Worm (Caenorhabditis elegans): Measurements from ENCODE around the gene vps-16.

vps-16 gene

DNA sequence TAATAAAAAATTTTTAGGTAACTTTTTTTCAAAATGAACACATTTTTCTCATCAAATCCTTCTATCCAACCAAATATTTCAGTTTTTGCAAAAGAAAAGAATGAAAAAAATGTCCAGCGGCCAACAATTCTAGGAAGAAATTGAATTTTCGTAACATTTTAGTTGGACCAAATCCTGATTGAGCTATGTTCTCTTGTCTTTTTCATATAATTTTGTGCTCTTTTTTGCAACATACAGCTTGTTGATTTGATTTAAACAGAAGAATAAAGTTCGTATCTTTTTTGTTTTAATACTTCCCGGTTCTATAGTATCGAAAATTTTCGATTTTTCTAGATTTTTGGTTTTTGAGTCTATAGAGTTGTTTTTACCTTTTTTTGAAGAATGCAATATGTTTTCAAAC lies 33.6 kb upstream of the vps-16 start:
- no peak for TF ChIP-seq nhr-76 (tag; optimal IDR thresholded peaks at IDR 0.05)
- TF ChIP-seq sem-2 (GFP tag; optimal IDR thresholded peaks at IDR 0.05): no peak
- TF ChIP-seq ztf-11 (tag; optimal IDR thresholded peaks at IDR 0.05): no peak
- TF ChIP-seq ces-1 (GFP tag; optimal IDR thresholded peaks at IDR 0.05): peak; percentile 57

ce11 chrIII:6402346-6402745 lies 30.7 kb upstream of the vps-16 start:
- peak; percentile 48 for TF ChIP-seq mab-5 (tag; optimal IDR thresholded peaks at IDR 0.05)
- TF ChIP-seq nhr-28 (tag; optimal IDR thresholded peaks at IDR 0.05): no peak
- peak; percentile 89 for TF ChIP-seq unc-62 (GFP tag; optimal IDR thresholded peaks at IDR 0.05)
- peak; percentile 69 for TF ChIP-seq unc-120 (tag; optimal IDR thresholded peaks at IDR 0.05; ENCODE audit: poor library complexity, severe bottlenecking)
- TF ChIP-seq hlh-1 (tag; optimal IDR thresholded peaks at IDR 0.05): peak; percentile 99

DNA sequence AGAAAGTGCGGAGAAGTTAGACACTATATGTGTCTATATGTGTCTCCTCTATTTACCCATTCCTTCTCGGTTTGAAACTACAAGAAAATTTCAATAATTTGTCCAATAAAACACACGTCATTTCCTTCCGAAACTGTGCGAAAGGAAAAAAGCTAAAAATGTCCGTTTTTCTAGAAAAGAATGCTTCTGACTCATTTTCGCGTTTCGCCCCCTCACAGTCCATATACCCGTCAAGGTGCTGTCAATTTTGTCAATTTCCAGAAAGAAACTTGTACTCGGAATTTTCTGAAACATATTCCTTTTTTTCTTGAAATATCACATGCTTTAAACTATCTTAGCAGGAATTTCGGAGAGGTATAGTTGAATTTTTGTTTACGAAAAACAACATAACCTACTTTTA lies 30.2 kb upstream of the vps-16 start:
- no peak for TF ChIP-seq unc-62 (GFP tag; optimal IDR thresholded peaks at IDR 0.05)
- no peak for TF ChIP-seq cnd-1 (tag; optimal IDR thresholded peaks at IDR 0.05)
- TF ChIP-seq ceh-83 (GFP tag; optimal IDR thresholded peaks at IDR 0.05): no peak
- no peak for TF ChIP-seq lin-32 (GFP tag; optimal IDR thresholded peaks at IDR 0.05)
- TF ChIP-seq flh-1 (GFP tag; optimal IDR thresholded peaks at IDR 0.05): no peak
- TF ChIP-seq unc-120 (tag; optimal IDR thresholded peaks at IDR 0.05; ENCODE audit: poor library complexity, severe bottlenecking): no peak
- no peak for TF ChIP-seq M03D4.4 (tag; optimal IDR thresholded peaks at IDR 0.05)
- no peak for TF ChIP-seq snpc-4 (tag; optimal IDR thresholded peaks at IDR 0.05)
- no peak for TF ChIP-seq blmp-1 (tag; optimal IDR thresholded peaks at IDR 0.05)

- TF ChIP-seq nhr-2 (tag; optimal IDR thresholded peaks at IDR 0.05): no peak
- no peak for TF ChIP-seq nhr-28 (tag; optimal IDR thresholded peaks at IDR 0.05)
- peak; percentile 88 for TF ChIP-seq unc-62 (GFP tag; optimal IDR thresholded peaks at IDR 0.05)
- peak; percentile 94 for TF ChIP-seq hlh-1 (tag; optimal IDR thresholded peaks at IDR 0.05)
- peak; percentile 66 for TF ChIP-seq unc-120 (tag; optimal IDR thresholded peaks at IDR 0.05; ENCODE audit: poor library complexity, severe bottlenecking)
- peak; percentile 30 for TF ChIP-seq mab-5 (tag; optimal IDR thresholded peaks at IDR 0.05)
Measured at ce11 chrIII:6405121-6405520, 27.9 kb upstream of the vps-16 start.

- TF ChIP-seq mls-2 (tag; optimal IDR thresholded peaks at IDR 0.05): no peak
- no peak for TF ChIP-seq pha-4 (tag; optimal IDR thresholded peaks at IDR 0.05)
- no peak for TF ChIP-seq sem-2 (GFP tag; optimal IDR thresholded peaks at IDR 0.05)
- TF ChIP-seq bed-3 (GFP tag; optimal IDR thresholded peaks at IDR 0.05): no peak
- TF ChIP-seq blmp-1 (tag; optimal IDR thresholded peaks at IDR 0.05): no peak
- TF ChIP-seq sptf-1 (tag; optimal IDR thresholded peaks at IDR 0.05): no peak
- no peak for TF ChIP-seq unc-120 (tag; optimal IDR thresholded peaks at IDR 0.05; ENCODE audit: poor library complexity, severe bottlenecking)
- no peak for TF ChIP-seq elt-1 (tag; optimal IDR thresholded peaks at IDR 0.05; ENCODE audit: borderline replicate concordance, insufficient read depth)
- no peak for TF ChIP-seq cnd-1 (tag; optimal IDR thresholded peaks at IDR 0.05)
- no peak for TF ChIP-seq nhr-237 (tag; optimal IDR thresholded peaks at IDR 0.05)
- no peak for TF ChIP-seq nhr-12 (tag; optimal IDR thresholded peaks at IDR 0.05)
- TF ChIP-seq ceh-39 (tag; optimal IDR thresholded peaks at IDR 0.05): no peak
- no peak for TF ChIP-seq M03D4.4 (tag; optimal IDR thresholded peaks at IDR 0.05)
- no peak for TF ChIP-seq ces-1 (GFP tag; optimal IDR thresholded peaks at IDR 0.05)
Measured at ce11 chrIII:6406829-6407228, 26.2 kb upstream of the vps-16 start, which contains the start of gene let-756. Gene let-756, plus strand, starts transcription at chrIII:6407129.

DNA sequence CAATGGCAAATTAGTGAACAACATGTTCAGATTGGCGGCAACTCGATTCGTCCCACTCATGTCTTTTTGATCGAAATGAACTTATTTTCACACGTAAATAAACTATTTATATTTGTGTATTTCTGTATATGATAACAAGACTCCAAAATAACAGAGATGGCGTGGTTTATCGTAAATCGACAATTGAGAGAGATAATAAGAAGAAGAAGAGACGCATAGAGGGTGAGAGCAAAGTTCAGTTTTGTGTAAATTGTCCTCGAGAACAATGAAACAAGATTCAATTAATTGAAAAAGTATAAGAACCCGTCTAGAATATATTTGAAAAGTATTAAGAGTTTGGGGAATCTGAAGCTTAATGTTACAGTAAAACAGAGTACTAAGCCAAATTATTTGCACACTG lies 21.6 kb upstream of the vps-16 start:
- TF ChIP-seq nhr-28 (tag; optimal IDR thresholded peaks at IDR 0.05) (no peak), ceh-39 (tag; optimal IDR thresholded peaks at IDR 0.05) (no peak)

- TF ChIP-seq flh-1 (GFP tag; optimal IDR thresholded peaks at IDR 0.05) (no peak), mls-2 (tag; optimal IDR thresholded peaks at IDR 0.05) (no peak), sem-2 (GFP tag; optimal IDR thresholded peaks at IDR 0.05) (no peak), elt-3 (tag; optimal IDR thresholded peaks at IDR 0.05) (no peak), ceh-43 (GFP tag; optimal IDR thresholded peaks at IDR 0.05) (no peak), nhr-28 (tag; optimal IDR thresholded peaks at IDR 0.05) (no peak), mep-1 (tag; optimal IDR thresholded peaks at IDR 0.05) (no peak), snpc-4 (tag; optimal IDR thresholded peaks at IDR 0.05) (no peak), nhr-2 (tag; optimal IDR thresholded peaks at IDR 0.05) (no peak), drap-1 (GFP tag; optimal IDR thresholded peaks at IDR 0.05) (no peak), ceh-39 (tag; optimal IDR thresholded peaks at IDR 0.05) (no peak)
Measured at ce11 chrIII:6411914-6412313, 21.1 kb upstream of the vps-16 start, which contains the start of gene C05D11.5. Gene C05D11.5, minus strand, starts transcription at chrIII:6412014.
